Fruit fly (Drosophila melanogaster): Measurements from ENCODE around the gene CG42232.

CG42232 gene

dm6 chr3R:16452954-16453587, 16.4 kb downstream of the CG42232 start:
- TF ChIP-seq CG6276 (GFP tag; optimal IDR thresholded peaks at IDR 0.05) (no peak), dsx (GFP tag; optimal IDR thresholded peaks at IDR 0.05; ENCODE audit: poor library complexity, severe bottlenecking) (no peak), CG1621 (tag; optimal IDR thresholded peaks at IDR 0.05) (no peak), CG3032 (tag; optimal IDR thresholded peaks at IDR 0.05) (no peak), achi (GFP tag; optimal IDR thresholded peaks at IDR 0.05) (no peak), CG10631 (GFP tag; optimal IDR thresholded peaks at IDR 0.05) (no peak), Eip75B (GFP tag; optimal IDR thresholded peaks at IDR 0.05) (no peak), spab (GFP tag; optimal IDR thresholded peaks at IDR 0.05) (no peak), vri (GFP tag; optimal IDR thresholded peaks at IDR 0.05) (peak; percentile 24), cyc (GFP tag; optimal IDR thresholded peaks at IDR 0.05) (no peak), CG3919 (GFP tag; optimal IDR thresholded peaks at IDR 0.05) (no peak), svp (GFP tag) (no peak), Lpt (GFP tag; optimal IDR thresholded peaks at IDR 0.05) (no peak), Met (GFP tag; optimal IDR thresholded peaks at IDR 0.05) (no peak), esn (GFP tag; optimal IDR thresholded peaks at IDR 0.05) (no peak), ss (GFP tag; optimal IDR thresholded peaks at IDR 0.05) (peak in 1 of 2 experiments; percentile 40), salr (GFP tag; optimal IDR thresholded peaks at IDR 0.05) (no peak), CG11294 (GFP tag; IDR thresholded peaks at IDR 0.05) (no peak), CG7368 (GFP tag; optimal IDR thresholded peaks at IDR 0.05) (no peak), CG6792 (GFP tag; optimal IDR thresholded peaks at IDR 0.05) (no peak), Sox15 (GFP tag; optimal IDR thresholded peaks at IDR 0.05) (no peak), Sox14 (GFP tag; optimal IDR thresholded peaks at IDR 0.05) (peak; percentile 40), acj6 (GFP tag; optimal IDR thresholded peaks at IDR 0.05) (no peak), CG9139 (GFP tag; optimal IDR thresholded peaks at IDR 0.05) (no peak), CG11902 (GFP tag; optimal IDR thresholded peaks at IDR 0.05) (no peak), Ets21C (GFP tag; optimal IDR thresholded peaks at IDR 0.05) (no peak), CG4318 (GFP tag; optimal IDR thresholded peaks at IDR 0.05) (no peak), Smox (GFP tag; optimal IDR thresholded peaks at IDR 0.05) (no peak), pdm3 (GFP tag; optimal IDR thresholded peaks at IDR 0.05) (no peak), Hr4 (GFP tag; optimal IDR thresholded peaks at IDR 0.05) (no peak), CG34406 (GFP tag; optimal IDR thresholded peaks at IDR 0.05) (no peak), CG10669 (GFP tag; optimal IDR thresholded peaks at IDR 0.05) (no peak), CG15336 (GFP tag; IDR thresholded peaks at IDR 0.05) (0 out of 2 replicates have a peak, but pooled peaks have one; percentile 26), fkh (GFP tag; optimal IDR thresholded peaks at IDR 0.05) (no peak), Gug (GFP tag; IDR thresholded peaks at IDR 0.05) (no peak), CG31627 (GFP tag; optimal IDR thresholded peaks at IDR 0.05) (no peak), eg (GFP tag; IDR thresholded peaks at IDR 0.05) (no peak), CG16779 (tag; optimal IDR thresholded peaks at IDR 0.05) (no peak), lz (GFP tag; optimal IDR thresholded peaks at IDR 0.05) (no peak), Ets96B (tag; optimal IDR thresholded peaks at IDR 0.05) (no peak), CG11762 (GFP tag; optimal IDR thresholded peaks at IDR 0.05; ENCODE audit: insufficient read depth) (no peak), CG6163 (GFP tag; IDR thresholded peaks at IDR 0.05) (no peak), Eip93F (GFP tag; optimal IDR thresholded peaks at IDR 0.05) (no peak), Blimp-1 (GFP tag; optimal IDR thresholded peaks at IDR 0.05) (peak; percentile 20), CG8119 (GFP tag; IDR thresholded peaks at IDR 0.05) (no peak), fd59A (GFP tag; optimal IDR thresholded peaks at IDR 0.05) (no peak), Hr38 (GFP tag; optimal IDR thresholded peaks at IDR 0.05) (no peak), dac (GFP tag; optimal IDR thresholded peaks at IDR 0.05) (no peak), CG6854 (GFP tag; optimal IDR thresholded peaks at IDR 0.05) (peak; percentile 46), OdsH (GFP tag; optimal IDR thresholded peaks at IDR 0.05) (no peak), fd85E (GFP tag; optimal IDR thresholded peaks at IDR 0.05) (no peak), CG6808 (GFP tag; optimal IDR thresholded peaks at IDR 0.05) (no peak)

All from whole organism, prepupa.